Worm (Caenorhabditis elegans) whole organism, L1 larva: ENCODE data around the gene srz-37.
A peak's percentile ranks its signal among the peaks of the same experiment; 100 is the strongest.

Source experiments
- C04F5.9 ChIP-seq: sonication (generic microtip); optimal IDR thresholded peaks from 2 replicates; lab custom pipeline; 2016; ENCODE audit warnings: missing genetic modification characterization, missing compliant biosample characterization
- F16B12.6 ChIP-seq: fragments of 150-350 bp; optimal IDR thresholded peaks from 2 replicates; lab custom pipeline; 2014; ENCODE audit warnings: missing biosample characterization, missing genetic modification characterization
- aha-1 ChIP-seq: fragments of 150-350 bp; optimal IDR thresholded peaks from 2 replicates; lab custom pipeline; 2014; ENCODE audit warnings: missing biosample characterization, missing genetic modification characterization
- alr-1 ChIP-seq: fragments of 200-800 bp; sonication (Bioruptor generic); optimal IDR thresholded peaks from 2 replicates; lab custom pipeline; 2018; ENCODE audit warnings: borderline replicate concordance, mild to moderate bottlenecking, missing genetic modification characterization, missing compliant biosample characterization
- aly-2 ChIP-seq: fragments of 150-350 bp; optimal IDR thresholded peaks from 2 replicates; lab custom pipeline; 2014; ENCODE audit warnings: missing biosample characterization, missing genetic modification characterization
- ama-1 ChIP-seq: fragments of 150-350 bp; optimal IDR thresholded peaks from 2 replicates; lab custom pipeline; 2014
- blmp-1 ChIP-seq: fragments of 150-350 bp; optimal IDR thresholded peaks from 2 replicates; lab custom pipeline; 2014; ENCODE audit warnings: missing biosample characterization, missing genetic modification characterization
- ceh-82 ChIP-seq, 3 experiments: fragments of 150-350 bp in 1 of 3; sonication (generic microtip) in 2 of 3; optimal IDR thresholded peaks; 2 replicates each; lab custom pipeline; 2014 to 2017; ENCODE audit warnings: missing biosample characterization in 3 of 3, missing genetic modification characterization in 3 of 3
- ceh-88 ChIP-seq: fragments of 200-800 bp; sonication (Bioruptor generic); IDR thresholded peaks from 2 replicates; pipeline ENCODE4 v1.3.6; 2022; ENCODE audit warnings: missing genetic modification characterization, missing compliant biosample characterization
- dsc-1 ChIP-seq: sonication (generic microtip); optimal IDR thresholded peaks from 2 replicates; lab custom pipeline; 2016; ENCODE audit warnings: mild to moderate bottlenecking, missing genetic modification characterization, missing compliant biosample characterization
- efl-1 ChIP-seq, 4 experiments: fragments of 150-350 bp; optimal IDR thresholded peaks in 3 of 4; peaks in 1 of 4; 1 replicate in 1 of 4; 2 replicates in 3 of 4; lab custom pipeline; 2014; ENCODE audit warnings: missing biosample characterization in 2 of 4, missing genetic modification characterization in 2 of 4, missing genetic modification reagents in 2 of 4
- egl-13 ChIP-seq: sonication (generic microtip); optimal IDR thresholded peaks from 2 replicates; lab custom pipeline; 2016; ENCODE audit warnings: missing genotype, missing genetic modification reagents, missing genetic modification characterization, missing compliant biosample characterization
- egl-27 ChIP-seq, 2 experiments: fragments of 150-350 bp in 1 of 2; sonication (generic microtip); optimal IDR thresholded peaks; 3 replicates each; lab custom pipeline; 2017 to 2018; ENCODE audit warnings: missing biosample characterization in 2 of 2, missing genetic modification characterization in 2 of 2, missing genetic modification reagents in 2 of 2
- ets-5 ChIP-seq: fragments of 200-800 bp; sonication (Bioruptor generic); IDR thresholded peaks from 2 replicates; pipeline ENCODE4 v1.3.6; 2022; ENCODE audit warnings: missing genetic modification characterization, missing compliant biosample characterization
- fkh-4 ChIP-seq: sonication (generic microtip); optimal IDR thresholded peaks from 2 replicates; lab custom pipeline; 2016; ENCODE audit warnings: missing compliant biosample characterization, missing genetic modification characterization, borderline replicate concordance
- fkh-8 ChIP-seq: sonication (generic microtip); optimal IDR thresholded peaks from 2 replicates; lab custom pipeline; 2016; ENCODE audit warnings: mild to moderate bottlenecking, missing genetic modification characterization, missing compliant biosample characterization
- grh-1 ChIP-seq: fragments of 200-800 bp; sonication (Bioruptor generic); IDR thresholded peaks from 2 replicates; pipeline ENCODE4 v1.3.6; 2022; ENCODE audit warnings: missing genetic modification reagents, missing genetic modification characterization, missing compliant biosample characterization
- hlh-17 ChIP-seq: fragments of 200-800 bp; sonication (Bioruptor generic); optimal IDR thresholded peaks from 2 replicates; lab custom pipeline; 2018; ENCODE audit warnings: missing genetic modification characterization, mild to moderate bottlenecking, missing compliant biosample characterization, moderate library complexity, borderline replicate concordance
- hlh-4 ChIP-seq: sonication (generic microtip); optimal IDR thresholded peaks from 2 replicates; lab custom pipeline; 2016; ENCODE audit warnings: mild to moderate bottlenecking, missing genetic modification characterization, missing compliant biosample characterization
- lin-13 ChIP-seq: fragments of 150-350 bp; optimal IDR thresholded peaks from 2 replicates; lab custom pipeline; 2014; ENCODE audit warnings: missing biosample characterization, missing genetic modification reagents, missing genetic modification characterization
- lin-14 ChIP-seq: fragments of 200-800 bp; sonication (Bioruptor generic); optimal IDR thresholded peaks from 2 replicates; lab custom pipeline; 2018; ENCODE audit warnings: mild to moderate bottlenecking, missing genetic modification characterization, moderate library complexity, missing compliant biosample characterization
- lin-15B ChIP-seq: fragments of 150-350 bp; sonication (generic microtip); optimal IDR thresholded peaks from 3 replicates; lab custom pipeline; 2014; ENCODE audit warnings: missing biosample characterization, missing genetic modification characterization
- lin-39 ChIP-seq: fragments of 150-350 bp; optimal IDR thresholded peaks from 2 replicates; lab custom pipeline; 2014; ENCODE audit warnings: missing biosample characterization, missing genetic modification reagents, missing genetic modification characterization
- mab-9 ChIP-seq: fragments of 200-800 bp; sonication (Bioruptor generic); IDR thresholded peaks from 2 replicates; pipeline ENCODE4 v1.3.6; 2022; ENCODE audit warnings: missing genetic modification reagents, missing genetic modification characterization, missing compliant biosample characterization
- mdl-1 ChIP-seq, 2 experiments: fragments of 150-350 bp; optimal IDR thresholded peaks; 2 replicates each; lab custom pipeline; 2014 to 2017; ENCODE audit warnings: missing biosample characterization in 2 of 2, missing genetic modification characterization in 2 of 2, inconsistent platforms in 1 of 2
- nhr-11 ChIP-seq: fragments of 150-350 bp; optimal IDR thresholded peaks from 2 replicates; lab custom pipeline; 2014; ENCODE audit warnings: missing biosample characterization, missing genetic modification characterization
- nhr-19 ChIP-seq: fragments of 200-800 bp; sonication (Bioruptor generic); conservative IDR thresholded peaks from 2 replicates; pipeline ENCODE4 v1.3.6; 2022; ENCODE audit warnings: missing genetic modification characterization, missing compliant biosample characterization
- nhr-76 ChIP-seq: sonication (generic microtip); optimal IDR thresholded peaks from 2 replicates; lab custom pipeline; 2017; ENCODE audit warnings: missing biosample characterization, missing genetic modification characterization
- pag-3 ChIP-seq: sonication (generic microtip); optimal IDR thresholded peaks from 2 replicates; lab custom pipeline; 2017; ENCODE audit warnings: missing genetic modification characterization, mild to moderate bottlenecking, missing compliant biosample characterization, antibody characterized with exemption, borderline replicate concordance; ENCODE audit not compliant: insufficient read depth
- skn-1 ChIP-seq: fragments of 150-350 bp; optimal IDR thresholded peaks from 2 replicates; lab custom pipeline; 2014; ENCODE audit warnings: missing biosample characterization, missing genetic modification characterization
- snpc-4 ChIP-seq: fragments of 150-350 bp; optimal IDR thresholded peaks from 2 replicates; lab custom pipeline; 2014; ENCODE audit warnings: missing biosample characterization, missing genetic modification characterization
- swsn-7 ChIP-seq: sonication (generic microtip); optimal IDR thresholded peaks from 2 replicates; lab custom pipeline; 2016; ENCODE audit warnings: missing genetic modification characterization, missing compliant biosample characterization
- unc-86 ChIP-seq: sonication (generic microtip); optimal IDR thresholded peaks from 2 replicates; lab custom pipeline; 2016; ENCODE audit warnings: missing genetic modification characterization, missing compliant biosample characterization
- unc-98 ChIP-seq: fragments of 200-800 bp; sonication (Bioruptor generic); IDR thresholded peaks from 2 replicates; pipeline ENCODE4 v1.3.6; 2022; ENCODE audit warnings: missing genetic modification characterization, missing compliant biosample characterization
- vab-15 ChIP-seq: sonication (generic microtip); optimal IDR thresholded peaks from 2 replicates; lab custom pipeline; 2017; ENCODE audit warnings: missing genotype, mild to moderate bottlenecking, missing genetic modification characterization, missing compliant biosample characterization
- xbp-1 ChIP-seq: sonication (generic microtip); optimal IDR thresholded peaks from 2 replicates; lab custom pipeline; 2016; ENCODE audit warnings: missing genetic modification characterization, missing compliant biosample characterization
- zip-4 ChIP-seq: fragments of 200-800 bp; sonication (Bioruptor generic); optimal IDR thresholded peaks from 2 replicates; lab custom pipeline; 2018; ENCODE audit warnings: mild to moderate bottlenecking, missing genetic modification characterization, moderate library complexity, missing compliant biosample characterization
- ztf-4 ChIP-seq: fragments of 150-350 bp; optimal IDR thresholded peaks from 2 replicates; lab custom pipeline; 2014; ENCODE audit warnings: missing biosample characterization, missing genetic modification characterization

Gene srz-37

ce11 chrIV:3463254-3463653 lies 18.4 kb downstream of the srz-37 start, which contains the start of gene F58E2.4:
Gene F58E2.4 (plus strand): TSS chrIV:3463387.
- TF ChIP-seq efl-1 (optimal IDR thresholded peaks at IDR 0.05; lab: Kevin White, UChicago): peak in 1 of 2 experiments; percentile 53
- TF ChIP-seq efl-1 (GFP tag; optimal IDR thresholded peaks at IDR 0.05 in 1 of 2; lab: Kevin White, UChicago): no peak
- no peak for TF ChIP-seq C04F5.9 (tag; lab: Kevin White, UChicago)
- TF ChIP-seq blmp-1 (tag; lab: Kevin White, UChicago): peak; percentile 21
- TF ChIP-seq ceh-82 (tag; optimal IDR thresholded peaks at IDR 0.05; lab: Kevin White, UChicago): no peak
- no peak for TF ChIP-seq aly-2 (tag; lab: Kevin White, UChicago)
- TF ChIP-seq lin-39: no peak
- no peak for TF ChIP-seq swsn-7 (tag; lab: Kevin White, UChicago)

DNA sequence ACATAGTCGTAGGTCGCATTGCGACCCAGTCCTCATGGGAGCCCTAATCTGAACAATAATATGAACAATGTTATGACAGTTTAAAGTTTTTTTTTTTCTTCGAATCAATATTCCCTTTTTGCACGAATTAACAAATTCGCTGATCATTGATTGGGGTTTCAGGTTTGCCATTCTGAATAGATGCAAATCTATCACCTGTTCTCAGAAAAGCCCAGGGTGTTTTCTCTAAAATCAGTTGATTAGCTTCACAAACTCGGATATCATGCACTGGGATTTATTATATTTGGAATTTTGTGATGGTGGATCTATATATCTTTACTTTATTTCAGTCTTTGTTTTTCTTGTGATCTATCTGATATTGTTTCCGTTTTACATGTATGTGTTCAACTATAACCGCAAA lies 28.3 kb downstream of the srz-37 start, which contains the start of gene srz-23:
srz-23 (plus strand) TSS at position 263 of the 400 bp plus-strand sequence.
- TF ChIP-seq egl-13 (tag; lab: Kevin White, UChicago): no peak
- TF ChIP-seq fkh-4 (tag; lab: Kevin White, UChicago): no peak
- TF ChIP-seq ceh-82 (tag; optimal IDR thresholded peaks at IDR 0.05; lab: Kevin White, UChicago): no peak
- TF ChIP-seq hlh-4: peak; percentile 93

DNA sequence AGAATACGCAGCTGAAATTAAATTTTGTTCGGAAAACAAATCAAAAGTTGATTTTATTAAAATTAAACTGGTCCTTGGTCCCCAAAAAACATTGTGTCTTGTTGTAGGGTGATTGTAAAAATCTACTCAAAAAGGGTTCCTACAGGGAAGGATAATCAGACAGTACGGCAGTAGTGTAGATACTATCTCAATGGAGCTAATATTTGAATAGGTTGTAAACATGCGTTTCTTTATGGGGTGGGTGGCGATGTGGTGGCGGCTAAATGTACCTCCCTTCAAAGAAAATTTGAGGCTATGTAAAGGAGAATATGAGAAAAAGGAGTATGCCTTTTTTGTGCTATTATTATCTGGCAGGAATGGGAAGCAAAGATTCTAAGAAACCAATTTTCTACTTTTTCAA lies 29.1 kb downstream of the srz-37 start:
- TF ChIP-seq ceh-88 (no peak), dsc-1 (tag; lab: Kevin White, UChicago) (no peak), snpc-4 (no peak), egl-27 (tag; optimal IDR thresholded peaks at IDR 0.05; lab: Kevin White, UChicago) (no peak), hlh-17 (GFP tag; lab: Kevin White, UChicago) (no peak), unc-98 (GFP tag; lab: Robert Waterston, UW) (no peak), mdl-1 (tag; optimal IDR thresholded peaks at IDR 0.05; lab: Kevin White, UChicago) (no peak), unc-86 (no peak)

ce11 chrIV:3447350-3447749 lies 34.3 kb downstream of the srz-37 start:
- TF ChIP-seq nhr-19 (GFP tag; lab: Robert Waterston, UW) (no peak), ceh-82 (tag; optimal IDR thresholded peaks at IDR 0.05; lab: Kevin White, UChicago) (no peak), ceh-88 (no peak), pag-3 (tag; lab: Kevin White, UChicago) (no peak), fkh-8 (tag; lab: Kevin White, UChicago) (no peak), dsc-1 (tag; lab: Kevin White, UChicago) (no peak), grh-1 (GFP tag; lab: Robert Waterston, UW) (no peak), lin-15B (tag; lab: Kevin White, UChicago) (no peak), ets-5 (GFP tag; lab: Robert Waterston, UW) (no peak), mdl-1 (tag; optimal IDR thresholded peaks at IDR 0.05; lab: Kevin White, UChicago) (no peak), F16B12.6 (tag; lab: Kevin White, UChicago) (no peak), unc-98 (GFP tag; lab: Robert Waterston, UW) (no peak), zip-4 (GFP tag; lab: Kevin White, UChicago) (no peak), nhr-11 (tag; lab: Kevin White, UChicago) (no peak), lin-14 (GFP tag; lab: Kevin White, UChicago) (no peak), vab-15 (tag; lab: Kevin White, UChicago) (no peak), efl-1 (optimal IDR thresholded peaks at IDR 0.05; lab: Kevin White, UChicago) (no peak), efl-1 (GFP tag; optimal IDR thresholded peaks at IDR 0.05 in 1 of 2; lab: Kevin White, UChicago) (no peak)

- TF ChIP-seq lin-13: no peak
- TF ChIP-seq ztf-4 (tag; lab: Kevin White, UChicago): no peak
- TF ChIP-seq aha-1 (tag; lab: Kevin White, UChicago): no peak
- no peak for TF ChIP-seq ama-1 (lab: Kevin White, UChicago)
- TF ChIP-seq xbp-1 (tag; lab: Kevin White, UChicago): no peak
- TF ChIP-seq mdl-1 (tag; optimal IDR thresholded peaks at IDR 0.05; lab: Kevin White, UChicago): no peak
- TF ChIP-seq mab-9 (GFP tag; lab: Robert Waterston, UW): no peak
- TF ChIP-seq nhr-76 (tag; lab: Kevin White, UChicago): no peak
- no peak for TF ChIP-seq hlh-4
- no peak for TF ChIP-seq skn-1 (tag; lab: Kevin White, UChicago)
- TF ChIP-seq grh-1 (GFP tag; lab: Robert Waterston, UW): no peak
- TF ChIP-seq alr-1: no peak
Measured at ce11 chrIV:3444614-3445013, 37.0 kb downstream of the srz-37 start, which contains the start of gene F58E2.5. Gene F58E2.5 (plus strand): TSS chrIV:3444914.
